Worm (Caenorhabditis elegans) whole organism, late embryonic: ENCODE measurements around the gene F26F2.10.

Experiments used
- ama-1 ChIP-seq: fragments of 150-350 bp; optimal IDR thresholded peaks from 2 replicates; lab custom pipeline; 2014
- ceh-14 ChIP-seq: sonication (generic microtip); optimal IDR thresholded peaks from 2 replicates; lab custom pipeline; 2016; ENCODE audit warnings: missing genotype, missing genetic modification characterization, missing compliant biosample characterization
- ceh-6 ChIP-seq: fragments of 200-800 bp; sonication (Bioruptor generic); optimal IDR thresholded peaks from 2 replicates; lab custom pipeline; 2018; ENCODE audit warnings: mild to moderate bottlenecking, missing genetic modification characterization, missing compliant biosample characterization
- elt-4 ChIP-seq: sonication (generic microtip); optimal IDR thresholded peaks from 2 replicates; lab custom pipeline; 2016; ENCODE audit warnings: missing genetic modification characterization, missing compliant biosample characterization
- eyg-1 ChIP-seq: sonication (generic microtip); optimal IDR thresholded peaks from 2 replicates; lab custom pipeline; 2016; ENCODE audit warnings: missing genotype, missing genetic modification characterization, missing compliant biosample characterization
- fkh-10 ChIP-seq: fragments of 150-350 bp; optimal IDR thresholded peaks from 2 replicates; lab custom pipeline; 2014; ENCODE audit warnings: missing biosample characterization, missing genetic modification reagents, missing genetic modification characterization
- gmeb-2 ChIP-seq: sonication (generic microtip); optimal IDR thresholded peaks from 2 replicates; lab custom pipeline; 2016; ENCODE audit warnings: missing genetic modification characterization, inconsistent platforms, missing compliant biosample characterization
- hlh-6 ChIP-seq: sonication (generic microtip); optimal IDR thresholded peaks from 2 replicates; lab custom pipeline; 2016; ENCODE audit warnings: missing genotype, missing genetic modification characterization, missing compliant biosample characterization
- odd-2 ChIP-seq: sonication (generic microtip); optimal IDR thresholded peaks from 2 replicates; lab custom pipeline; 2017; ENCODE audit warnings: antibody characterized with exemption, mild to moderate bottlenecking, missing genetic modification characterization, missing compliant biosample characterization
- sox-2 ChIP-seq: fragments of 200-800 bp; sonication (Bioruptor generic); IDR thresholded peaks from 2 replicates; pipeline ENCODE4 v1.3.6; 2022; ENCODE audit warnings: missing genetic modification reagents, missing genetic modification characterization, missing compliant biosample characterization
- sox-4 ChIP-seq: sonication (generic microtip); optimal IDR thresholded peaks from 2 replicates; lab custom pipeline; 2017; ENCODE audit warnings: mild to moderate bottlenecking, missing genetic modification characterization, inconsistent platforms, missing compliant biosample characterization
- tbx-7 ChIP-seq: sonication (generic microtip); optimal IDR thresholded peaks from 2 replicates; lab custom pipeline; 2016; ENCODE audit warnings: missing genotype, missing genetic modification characterization, missing compliant biosample characterization
- unc-55 ChIP-seq: sonication (generic microtip); optimal IDR thresholded peaks from 2 replicates; lab custom pipeline; 2017; ENCODE audit warnings: missing biosample characterization, missing genetic modification reagents, missing genetic modification characterization

F26F2.10 gene

DNA sequence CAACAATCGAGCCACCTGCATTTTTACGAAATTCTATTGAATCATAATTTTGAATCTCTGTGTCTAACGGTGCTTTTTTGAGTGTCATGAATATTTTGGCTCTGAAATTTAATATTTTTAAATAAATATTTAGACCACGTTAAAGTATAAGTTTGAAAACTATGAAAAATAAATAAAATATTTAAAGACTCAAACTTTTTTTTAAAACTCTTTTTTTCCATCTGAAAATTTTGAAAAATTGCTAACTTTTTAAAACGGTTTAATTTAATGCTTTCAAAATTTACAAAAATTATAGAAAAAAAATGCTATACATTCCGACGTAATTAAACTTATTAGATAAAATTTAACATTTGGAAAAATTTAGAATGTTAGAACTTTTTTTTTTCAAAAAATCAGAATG lies 50.6 kb downstream of the F26F2.10 start, which contains the start of gene slc-36.3:
TSS of gene slc-36.3 (minus strand) at position 101 of the 400 bp plus-strand sequence.
- TF ChIP-seq elt-4 = no peak
- no peak for TF ChIP-seq fkh-10 (GFP tag; lab: Kevin White, UChicago)
- no peak for TF ChIP-seq hlh-6 (tag; lab: Kevin White, UChicago)
- TF ChIP-seq ceh-6 (GFP tag; lab: Kevin White, UChicago) = no peak
- TF ChIP-seq eyg-1 (tag; lab: Kevin White, UChicago) = no peak
- no peak for TF ChIP-seq ceh-14
- TF ChIP-seq unc-55 (GFP tag; lab: Kevin White, UChicago) = no peak
- no peak for TF ChIP-seq odd-2 (tag; lab: Kevin White, UChicago)
- no peak for TF ChIP-seq sox-2 (GFP tag; lab: Robert Waterston, UW)
- no peak for TF ChIP-seq ama-1
- no peak for TF ChIP-seq sox-4 (tag; lab: Kevin White, UChicago)
- TF ChIP-seq gmeb-2 (tag; lab: Kevin White, UChicago) = no peak
- TF ChIP-seq tbx-7 (tag; lab: Kevin White, UChicago) = no peak
